Fruit fly (Drosophila melanogaster): ENCODE results near the gene CG8042.

dm6 chr3L:7958590-7959180, 16.1 kb downstream of the CG8042 start:
- no peak for TF ChIP-seq topi (GFP tag; optimal IDR thresholded peaks at IDR 0.05)
- TF ChIP-seq CG9139 (GFP tag; optimal IDR thresholded peaks at IDR 0.05) = no peak
- TF ChIP-seq Sox14 (GFP tag; optimal IDR thresholded peaks at IDR 0.05) = no peak
- no peak for TF ChIP-seq CG6276 (GFP tag; optimal IDR thresholded peaks at IDR 0.05)
- no peak for TF ChIP-seq pdm3 (GFP tag; optimal IDR thresholded peaks at IDR 0.05)
- TF ChIP-seq dsx (GFP tag; optimal IDR thresholded peaks at IDR 0.05; ENCODE audit: poor library complexity, severe bottlenecking) = no peak
- no peak for TF ChIP-seq fd59A (GFP tag; optimal IDR thresholded peaks at IDR 0.05)
- no peak for TF ChIP-seq Hr39 (GFP tag; optimal IDR thresholded peaks at IDR 0.05)
- no peak for TF ChIP-seq CG16779 (tag; optimal IDR thresholded peaks at IDR 0.05)
- TF ChIP-seq CG6854 (GFP tag; optimal IDR thresholded peaks at IDR 0.05) = no peak
- no peak for TF ChIP-seq Met (GFP tag; optimal IDR thresholded peaks at IDR 0.05)
- TF ChIP-seq CG34406 (GFP tag; optimal IDR thresholded peaks at IDR 0.05) = no peak

Data from whole organism, prepupa.